Worm (Caenorhabditis elegans) whole organism, L1 larva: ENCODE measurements around the gene bus-1.
A peak's percentile ranks its signal among the peaks of the same experiment; 100 is the strongest.

ENCODE experiments used
- C04F5.9 ChIP-seq: sonication (generic microtip); optimal IDR thresholded peaks from 2 replicates; lab custom pipeline; 2016; ENCODE audit warnings: missing genetic modification characterization, missing compliant biosample characterization
- C16A3.4 ChIP-seq: fragments of 150-350 bp; optimal IDR thresholded peaks from 2 replicates; lab custom pipeline; 2014; ENCODE audit warnings: missing biosample characterization, missing genetic modification characterization
- C34B4.2 ChIP-seq: sonication (generic microtip); optimal IDR thresholded peaks from 2 replicates; lab custom pipeline; 2017; ENCODE audit warnings: mild to moderate bottlenecking, missing genetic modification characterization, missing compliant biosample characterization
- F16B12.6 ChIP-seq: fragments of 150-350 bp; optimal IDR thresholded peaks from 2 replicates; lab custom pipeline; 2014; ENCODE audit warnings: missing biosample characterization, missing genetic modification characterization
- aha-1 ChIP-seq: fragments of 150-350 bp; optimal IDR thresholded peaks from 2 replicates; lab custom pipeline; 2014; ENCODE audit warnings: missing biosample characterization, missing genetic modification characterization
- blmp-1 ChIP-seq: fragments of 150-350 bp; optimal IDR thresholded peaks from 2 replicates; lab custom pipeline; 2014; ENCODE audit warnings: missing biosample characterization, missing genetic modification characterization
- ceh-63 ChIP-seq: fragments of 200-800 bp; sonication (Bioruptor generic); optimal IDR thresholded peaks from 2 replicates; lab custom pipeline; 2018; ENCODE audit warnings: mild to moderate bottlenecking, missing genetic modification characterization, missing compliant biosample characterization
- ceh-88 ChIP-seq: fragments of 200-800 bp; sonication (Bioruptor generic); IDR thresholded peaks from 2 replicates; pipeline ENCODE4 v1.3.6; 2022; ENCODE audit warnings: missing genetic modification characterization, missing compliant biosample characterization
- dsc-1 ChIP-seq: sonication (generic microtip); optimal IDR thresholded peaks from 2 replicates; lab custom pipeline; 2016; ENCODE audit warnings: mild to moderate bottlenecking, missing genetic modification characterization, missing compliant biosample characterization
- efl-1 ChIP-seq, 4 experiments: fragments of 150-350 bp; optimal IDR thresholded peaks in 3 of 4; peaks in 1 of 4; 1 replicate in 1 of 4; 2 replicates in 3 of 4; lab custom pipeline; 2014; ENCODE audit warnings: missing biosample characterization in 2 of 4, missing genetic modification characterization in 2 of 4, missing genetic modification reagents in 2 of 4
- efl-3 ChIP-seq: fragments of 200-800 bp; sonication (Bioruptor generic); optimal IDR thresholded peaks from 2 replicates; lab custom pipeline; 2018; ENCODE audit warnings: mild to moderate bottlenecking, missing genetic modification characterization, missing compliant biosample characterization
- fkh-10 ChIP-seq: sonication (generic microtip); optimal IDR thresholded peaks from 2 replicates; lab custom pipeline; 2017; ENCODE audit warnings: missing biosample characterization, missing genetic modification reagents, missing genetic modification characterization
- fkh-8 ChIP-seq: sonication (generic microtip); optimal IDR thresholded peaks from 2 replicates; lab custom pipeline; 2016; ENCODE audit warnings: mild to moderate bottlenecking, missing genetic modification characterization, missing compliant biosample characterization
- grh-1 ChIP-seq: fragments of 200-800 bp; sonication (Bioruptor generic); IDR thresholded peaks from 2 replicates; pipeline ENCODE4 v1.3.6; 2022; ENCODE audit warnings: missing genetic modification reagents, missing genetic modification characterization, missing compliant biosample characterization
- hlh-17 ChIP-seq: fragments of 200-800 bp; sonication (Bioruptor generic); optimal IDR thresholded peaks from 2 replicates; lab custom pipeline; 2018; ENCODE audit warnings: missing genetic modification characterization, mild to moderate bottlenecking, missing compliant biosample characterization, moderate library complexity, borderline replicate concordance
- hpl-2 ChIP-seq: fragments of 150-350 bp; optimal IDR thresholded peaks from 2 replicates; lab custom pipeline; 2014; ENCODE audit warnings: missing biosample characterization, missing genetic modification reagents, missing genetic modification characterization
- irx-1 ChIP-seq: sonication (generic microtip); optimal IDR thresholded peaks from 2 replicates; lab custom pipeline; 2016; ENCODE audit warnings: missing genetic modification characterization, missing compliant biosample characterization
- jun-1 ChIP-seq: fragments of 150-350 bp; optimal IDR thresholded peaks from 2 replicates; lab custom pipeline; 2014; ENCODE audit warnings: missing biosample characterization, missing genetic modification reagents, missing genetic modification characterization
- lin-13 ChIP-seq: fragments of 150-350 bp; optimal IDR thresholded peaks from 2 replicates; lab custom pipeline; 2014; ENCODE audit warnings: missing biosample characterization, missing genetic modification reagents, missing genetic modification characterization
- lin-14 ChIP-seq: fragments of 200-800 bp; sonication (Bioruptor generic); optimal IDR thresholded peaks from 2 replicates; lab custom pipeline; 2018; ENCODE audit warnings: mild to moderate bottlenecking, missing genetic modification characterization, moderate library complexity, missing compliant biosample characterization
- lin-15B ChIP-seq: fragments of 150-350 bp; sonication (generic microtip); optimal IDR thresholded peaks from 3 replicates; lab custom pipeline; 2014; ENCODE audit warnings: missing biosample characterization, missing genetic modification characterization
- lir-3 ChIP-seq: sonication (generic microtip); optimal IDR thresholded peaks from 2 replicates; lab custom pipeline; 2016; ENCODE audit warnings: mild to moderate bottlenecking, missing genetic modification characterization, moderate library complexity, missing compliant biosample characterization; ENCODE audit not compliant: poor library complexity
- lsy-2 ChIP-seq, 2 experiments: fragments of 150-350 bp; optimal IDR thresholded peaks; 2 replicates each; lab custom pipeline; 2014; ENCODE audit warnings: missing biosample characterization in 2 of 2, missing genetic modification characterization in 2 of 2
- mab-9 ChIP-seq: fragments of 200-800 bp; sonication (Bioruptor generic); IDR thresholded peaks from 2 replicates; pipeline ENCODE4 v1.3.6; 2022; ENCODE audit warnings: missing genetic modification reagents, missing genetic modification characterization, missing compliant biosample characterization
- mef-2 ChIP-seq: fragments of 150-350 bp; optimal IDR thresholded peaks from 2 replicates; lab custom pipeline; 2014; ENCODE audit warnings: missing biosample characterization, missing genetic modification characterization
- mep-1 ChIP-seq: fragments of 150-350 bp; optimal IDR thresholded peaks from 2 replicates; lab custom pipeline; 2014; ENCODE audit warnings: missing biosample characterization, missing genetic modification characterization
- nhr-11 ChIP-seq: fragments of 150-350 bp; optimal IDR thresholded peaks from 2 replicates; lab custom pipeline; 2014; ENCODE audit warnings: missing biosample characterization, missing genetic modification characterization
- nhr-19 ChIP-seq: fragments of 200-800 bp; sonication (Bioruptor generic); conservative IDR thresholded peaks from 2 replicates; pipeline ENCODE4 v1.3.6; 2022; ENCODE audit warnings: missing genetic modification characterization, missing compliant biosample characterization
- nhr-237 ChIP-seq: fragments of 150-350 bp; optimal IDR thresholded peaks from 2 replicates; lab custom pipeline; 2014; ENCODE audit warnings: missing biosample characterization, missing genetic modification characterization
- nhr-28 ChIP-seq: fragments of 150-350 bp; optimal IDR thresholded peaks from 2 replicates; lab custom pipeline; 2014; ENCODE audit warnings: missing biosample characterization, missing genetic modification characterization
- nhr-47 ChIP-seq: sonication (generic microtip); optimal IDR thresholded peaks from 2 replicates; lab custom pipeline; 2016; ENCODE audit warnings: mild to moderate bottlenecking, missing genetic modification characterization, moderate library complexity, missing compliant biosample characterization
- nhr-71 ChIP-seq: sonication (generic microtip); optimal IDR thresholded peaks from 2 replicates; lab custom pipeline; 2016; ENCODE audit warnings: mild to moderate bottlenecking, missing genetic modification characterization, moderate library complexity, missing compliant biosample characterization
- nhr-90 ChIP-seq: sonication (generic microtip); optimal IDR thresholded peaks from 2 replicates; lab custom pipeline; 2016; ENCODE audit warnings: mild to moderate bottlenecking, missing genetic modification characterization, missing compliant biosample characterization; ENCODE audit not compliant: poor library complexity
- pag-3 ChIP-seq: sonication (generic microtip); optimal IDR thresholded peaks from 2 replicates; lab custom pipeline; 2017; ENCODE audit warnings: missing genetic modification characterization, mild to moderate bottlenecking, missing compliant biosample characterization, antibody characterized with exemption, borderline replicate concordance; ENCODE audit not compliant: insufficient read depth
- pax-3 ChIP-seq: fragments of 200-800 bp; sonication (Bioruptor generic); optimal IDR thresholded peaks from 2 replicates; lab custom pipeline; 2018; ENCODE audit warnings: mild to moderate bottlenecking, missing genetic modification characterization, moderate library complexity, missing compliant biosample characterization
- pqm-1 ChIP-seq: sonication (generic microtip); optimal IDR thresholded peaks from 3 replicates; lab custom pipeline; 2017; ENCODE audit warnings: missing biosample characterization, missing genetic modification characterization
- rnt-1 ChIP-seq: sonication (generic microtip); optimal IDR thresholded peaks from 2 replicates; lab custom pipeline; 2016; ENCODE audit warnings: mild to moderate bottlenecking, missing genetic modification characterization, moderate library complexity, missing compliant biosample characterization
- skn-1 ChIP-seq: fragments of 150-350 bp; optimal IDR thresholded peaks from 2 replicates; lab custom pipeline; 2014; ENCODE audit warnings: missing biosample characterization, missing genetic modification characterization
- snu-23 ChIP-seq: sonication (generic microtip); optimal IDR thresholded peaks from 2 replicates; lab custom pipeline; 2016; ENCODE audit warnings: missing genetic modification characterization, missing compliant biosample characterization
- sox-4 ChIP-seq: sonication (generic microtip); optimal IDR thresholded peaks from 2 replicates; lab custom pipeline; 2016; ENCODE audit warnings: missing genetic modification characterization, missing compliant biosample characterization
- unc-62 ChIP-seq: fragments of 150-350 bp; optimal IDR thresholded peaks from 2 replicates; lab custom pipeline; 2014; ENCODE audit warnings: missing biosample characterization, missing genetic modification reagents, missing genetic modification characterization
- unc-98 ChIP-seq: fragments of 200-800 bp; sonication (Bioruptor generic); IDR thresholded peaks from 2 replicates; pipeline ENCODE4 v1.3.6; 2022; ENCODE audit warnings: missing genetic modification characterization, missing compliant biosample characterization
- vab-15 ChIP-seq: sonication (generic microtip); optimal IDR thresholded peaks from 2 replicates; lab custom pipeline; 2017; ENCODE audit warnings: missing genotype, mild to moderate bottlenecking, missing genetic modification characterization, missing compliant biosample characterization
- ztf-4 ChIP-seq: fragments of 150-350 bp; optimal IDR thresholded peaks from 2 replicates; lab custom pipeline; 2014; ENCODE audit warnings: missing biosample characterization, missing genetic modification characterization

Gene bus-1

DNA sequence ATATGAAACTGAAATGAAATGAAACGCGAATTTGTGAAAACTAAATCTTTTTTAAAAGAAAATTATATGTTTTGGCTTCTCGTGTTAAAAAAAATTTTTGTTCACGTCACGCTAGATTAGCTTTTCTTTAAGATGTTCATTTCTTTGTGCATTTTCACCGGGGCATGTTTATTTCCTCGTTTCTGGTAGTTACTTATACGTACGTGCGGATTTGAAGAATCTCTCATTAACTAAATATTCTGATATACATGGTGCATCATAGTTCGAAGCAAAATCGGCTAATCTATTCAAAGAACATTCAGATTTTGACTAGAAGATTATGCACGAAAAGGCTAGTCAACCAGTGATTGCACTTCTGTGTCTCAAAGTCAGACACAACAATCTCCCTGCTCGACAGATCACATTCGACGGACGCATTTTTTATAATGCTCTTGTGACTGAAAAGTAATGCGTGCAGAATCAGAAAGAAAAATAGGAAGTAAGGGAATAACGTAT lies 23.0 kb upstream of the bus-1 start, which contains the start of gene C25E10.17:
Gene C25E10.17, minus strand, starts transcription at position 51 of the 495 bp plus-strand sequence.
- TF ChIP-seq sox-4 (tag; lab: Kevin White, UChicago) (peak; percentile 58), irx-1 (tag; lab: Kevin White, UChicago) (no peak), nhr-47 (tag; lab: Kevin White, UChicago) (peak; percentile 43), nhr-71 (tag; lab: Kevin White, UChicago) (peak; percentile 42), nhr-11 (tag; lab: Kevin White, UChicago) (peak; percentile 37), dsc-1 (tag; lab: Kevin White, UChicago) (peak; percentile 67), ceh-63 (GFP tag; lab: Kevin White, UChicago) (no peak), aha-1 (no peak), pax-3 (peak; percentile 44), lin-14 (peak; percentile 13), fkh-8 (tag; lab: Kevin White, UChicago) (peak; percentile 89)
- TF ChIP-seq, all 84 proteins: peak for 8

- TF ChIP-seq rnt-1 (tag; lab: Kevin White, UChicago) (no peak), mep-1 (tag; lab: Kevin White, UChicago) (no peak), hlh-17 (no peak), fkh-10 (GFP tag; lab: Kevin White, UChicago) (no peak), ztf-4 (tag; lab: Kevin White, UChicago) (no peak), C16A3.4 (tag; lab: Kevin White, UChicago) (no peak), grh-1 (GFP tag; lab: Robert Waterston, UW) (no peak), C04F5.9 (no peak), nhr-11 (tag; lab: Kevin White, UChicago) (no peak), lin-13 (no peak), hpl-2 (GFP tag; lab: Kevin White, UChicago) (no peak), C34B4.2 (no peak), lir-3 (no peak), nhr-19 (no peak), sox-4 (tag; lab: Kevin White, UChicago) (no peak)
Observed at ce11 chrV:9044871-9045270, 20.3 kb upstream of the bus-1 start, which contains the start of gene nhr-30. nhr-30 (plus strand) TSS chrV:9045171.

- TF ChIP-seq F16B12.6 (tag; lab: Kevin White, UChicago) (no peak), mef-2 (no peak), ztf-4 (tag; lab: Kevin White, UChicago) (no peak), hlh-17 (no peak), efl-1 (optimal IDR thresholded peaks at IDR 0.05; lab: Kevin White, UChicago) (no peak), efl-1 (GFP tag; optimal IDR thresholded peaks at IDR 0.05 in 1 of 2; lab: Kevin White, UChicago) (no peak), blmp-1 (no peak), vab-15 (tag; lab: Kevin White, UChicago) (no peak), dsc-1 (tag; lab: Kevin White, UChicago) (no peak), unc-62 (GFP tag; lab: Kevin White, UChicago) (no peak)
Observed at ce11 chrV:9041030-9041429, 16.4 kb upstream of the bus-1 start, which contains the start of gene cyp-33B1. cyp-33B1 (plus strand) TSS chrV:9041330.

- TF ChIP-seq pqm-1 (tag; lab: Kevin White, UChicago) (no peak), efl-3 (GFP tag; lab: Kevin White, UChicago) (no peak), lin-15B (no peak), nhr-90 (tag; lab: Kevin White, UChicago) (no peak), jun-1 (tag; lab: Kevin White, UChicago) (no peak), skn-1 (tag; lab: Kevin White, UChicago) (no peak), sox-4 (tag; lab: Kevin White, UChicago) (no peak), efl-1 (optimal IDR thresholded peaks at IDR 0.05; lab: Kevin White, UChicago) (no peak), efl-1 (GFP tag; optimal IDR thresholded peaks at IDR 0.05 in 1 of 2; lab: Kevin White, UChicago) (no peak), C16A3.4 (tag; lab: Kevin White, UChicago) (no peak), nhr-237 (tag; lab: Kevin White, UChicago) (no peak), nhr-28 (no peak), snu-23 (no peak), ceh-63 (GFP tag; lab: Kevin White, UChicago) (no peak), ceh-88 (GFP tag; lab: Robert Waterston, UW) (no peak), mab-9 (no peak), pag-3 (no peak), unc-98 (GFP tag; lab: Robert Waterston, UW) (no peak), lsy-2 (tag; optimal IDR thresholded peaks at IDR 0.05; lab: Kevin White, UChicago) (no peak)
Observed at ce11 chrV:9035685-9036084, 11.1 kb upstream of the bus-1 start, which contains the start of gene srsx-34. srsx-34 (plus strand) TSS chrV:9035985.
